Worm (Caenorhabditis elegans) whole organism, L2 larva: Measurements from ENCODE around the gene srb-19.

Experiments
- ama-1 ChIP-seq: fragments of 150-350 bp; optimal IDR thresholded peaks from 2 replicates; lab custom pipeline; 2018; ENCODE audit warnings: inconsistent platforms
- lsy-2 ChIP-seq, 2 experiments: fragments of 150-350 bp in 1 of 2; sonication (generic microtip) in 1 of 2; optimal IDR thresholded peaks; 2 replicates each; lab custom pipeline; 2014 to 2017; ENCODE audit warnings: missing biosample characterization in 2 of 2, missing genetic modification characterization in 2 of 2
- nhr-11 ChIP-seq: fragments of 150-350 bp; optimal IDR thresholded peaks from 2 replicates; lab custom pipeline; 2014; ENCODE audit warnings: missing biosample characterization, missing genetic modification characterization
- nhr-237 ChIP-seq: fragments of 150-350 bp; optimal IDR thresholded peaks from 2 replicates; lab custom pipeline; 2014; ENCODE audit warnings: missing biosample characterization, missing genetic modification characterization
- nhr-6 ChIP-seq: fragments of 150-350 bp; optimal IDR thresholded peaks from 2 replicates; lab custom pipeline; 2014; ENCODE audit warnings: missing biosample characterization, missing genetic modification characterization
- skn-1 ChIP-seq: sonication (generic microtip); optimal IDR thresholded peaks from 2 replicates; lab custom pipeline; 2017; ENCODE audit warnings: missing biosample characterization, missing genetic modification characterization
- sma-3 ChIP-seq: sonication (generic microtip); optimal IDR thresholded peaks from 2 replicates; lab custom pipeline; 2016; ENCODE audit warnings: missing genetic modification reagents, missing genetic modification characterization, missing compliant biosample characterization

ce11 chrV:7538018-7538417 is 18.0 kb upstream of the srb-19 start, which contains the start of gene C54F6.12:
- TF ChIP-seq sma-3 (GFP tag; lab: Kevin White, UChicago) (no peak), skn-1 (tag; lab: Kevin White, UChicago) (no peak), lsy-2 (tag; optimal IDR thresholded peaks at IDR 0.05; lab: Kevin White, UChicago) (no peak), nhr-237 (tag; lab: Kevin White, UChicago) (no peak), ama-1 (lab: Kevin White, UChicago) (no peak), nhr-6 (tag; lab: Kevin White, UChicago) (no peak), nhr-11 (tag; lab: Kevin White, UChicago) (no peak)
